Worm (Caenorhabditis elegans) whole organism, early embryonic: Measurements from ENCODE around the gene T04C4.3.

Experiments used
- B0310.2 ChIP-seq: sonication (generic microtip); optimal IDR thresholded peaks from 2 replicates; lab custom pipeline; 2016; ENCODE audit warnings: mild to moderate bottlenecking, missing genetic modification characterization, missing compliant biosample characterization
- F13C5.2 ChIP-seq: sonication (generic microtip); optimal IDR thresholded peaks from 2 replicates; lab custom pipeline; 2017; ENCODE audit warnings: mild to moderate bottlenecking, missing genetic modification characterization, inconsistent platforms, missing compliant biosample characterization
- aly-1 ChIP-seq: sonication (generic microtip); optimal IDR thresholded peaks from 2 replicates; lab custom pipeline; 2016; ENCODE audit warnings: missing genetic modification characterization, missing compliant biosample characterization
- ama-1 ChIP-seq: fragments of 150-350 bp; optimal IDR thresholded peaks from 2 replicates; lab custom pipeline; 2014
- ceh-13 ChIP-seq: fragments of 200-800 bp; sonication (Bioruptor generic); optimal IDR thresholded peaks from 2 replicates; lab custom pipeline; 2018; ENCODE audit warnings: mild to moderate bottlenecking, missing genetic modification characterization, missing compliant biosample characterization
- ceh-36 ChIP-seq: sonication (generic microtip); optimal IDR thresholded peaks from 2 replicates; lab custom pipeline; 2016; ENCODE audit warnings: missing genetic modification characterization, inconsistent platforms, missing compliant biosample characterization
- ets-7 ChIP-seq: sonication (generic microtip); optimal IDR thresholded peaks from 2 replicates; lab custom pipeline; 2016; ENCODE audit warnings: missing genotype, missing genetic modification characterization, missing compliant biosample characterization
- flt-1 ChIP-seq: fragments of 200-800 bp; sonication (Bioruptor generic); IDR thresholded peaks from 2 replicates; pipeline ENCODE4 v1.3.6; 2022; ENCODE audit warnings: missing genetic modification characterization, missing compliant biosample characterization
- hmbx-1 ChIP-seq: sonication (generic microtip); optimal IDR thresholded peaks from 2 replicates; lab custom pipeline; 2016; ENCODE audit warnings: mild to moderate bottlenecking, missing genetic modification characterization, missing compliant biosample characterization
- hmg-4 ChIP-seq: fragments of 200-800 bp; sonication (Bioruptor generic); optimal IDR thresholded peaks from 2 replicates; lab custom pipeline; 2018; ENCODE audit warnings: mild to moderate bottlenecking, missing genetic modification characterization, missing compliant biosample characterization
- hnd-1 ChIP-seq: sonication (generic microtip); optimal IDR thresholded peaks from 2 replicates; lab custom pipeline; 2016; ENCODE audit warnings: missing genetic modification characterization, missing compliant biosample characterization
- pes-1 ChIP-seq: fragments of 200-800 bp; sonication (Bioruptor generic); IDR thresholded peaks from 2 replicates; pipeline ENCODE4 v1.3.6; 2022; ENCODE audit warnings: missing genetic modification reagents, missing genetic modification characterization, missing compliant biosample characterization
- scrt-1 ChIP-seq: fragments of 200-800 bp; sonication (Bioruptor generic); IDR thresholded peaks from 2 replicates; pipeline ENCODE4 v1.3.6; 2022; ENCODE audit warnings: missing genetic modification characterization, missing compliant biosample characterization
- sea-1 ChIP-seq: fragments of 200-800 bp; sonication (Bioruptor generic); conservative IDR thresholded peaks from 2 replicates; pipeline ENCODE4 v1.3.6; 2022; ENCODE audit warnings: missing genetic modification characterization, missing compliant biosample characterization
- tbx-11 ChIP-seq: fragments of 200-800 bp; sonication (Bioruptor generic); IDR thresholded peaks from 2 replicates; pipeline ENCODE4 v1.3.6; 2022; ENCODE audit warnings: missing genetic modification characterization, missing compliant biosample characterization
- tbx-37 ChIP-seq: fragments of 200-800 bp; sonication (Bioruptor generic); conservative IDR thresholded peaks from 2 replicates; pipeline ENCODE4 v1.3.6; 2022; ENCODE audit warnings: missing genetic modification reagents, missing genetic modification characterization, missing compliant biosample characterization
- tra-4 ChIP-seq: sonication (generic microtip); optimal IDR thresholded peaks from 2 replicates; lab custom pipeline; 2017; ENCODE audit warnings: missing genetic modification characterization, missing compliant biosample characterization

T04C4.3 gene

DNA sequence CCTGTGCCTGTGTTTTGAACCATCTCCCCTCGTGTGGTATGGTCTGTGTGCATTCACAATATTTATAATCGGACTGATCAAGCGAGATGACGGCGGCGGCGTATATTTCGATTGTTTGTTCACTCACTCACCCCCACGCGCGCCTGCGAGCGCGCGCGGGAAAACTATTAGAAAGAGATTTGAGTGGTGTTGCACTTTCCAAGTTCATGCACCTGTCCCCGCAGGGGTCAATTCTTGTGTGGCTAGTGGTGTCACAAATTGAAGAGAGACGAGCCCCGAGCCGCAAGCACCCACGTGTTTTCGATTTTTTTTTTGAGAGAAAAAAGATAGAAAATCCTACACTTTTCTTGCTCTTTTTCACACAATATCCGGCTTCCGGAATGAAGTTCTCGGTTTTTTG is 604 bp upstream of the T04C4.3 start:
- TF ChIP-seq F13C5.2 (tag; lab: Kevin White, UChicago) (no peak), pes-1 (GFP tag; lab: Robert Waterston, UW) (peak; percentile 30; the same call in 1 of the 2 replicates), hmg-4 (peak; percentile 54), aly-1 (no peak)

DNA sequence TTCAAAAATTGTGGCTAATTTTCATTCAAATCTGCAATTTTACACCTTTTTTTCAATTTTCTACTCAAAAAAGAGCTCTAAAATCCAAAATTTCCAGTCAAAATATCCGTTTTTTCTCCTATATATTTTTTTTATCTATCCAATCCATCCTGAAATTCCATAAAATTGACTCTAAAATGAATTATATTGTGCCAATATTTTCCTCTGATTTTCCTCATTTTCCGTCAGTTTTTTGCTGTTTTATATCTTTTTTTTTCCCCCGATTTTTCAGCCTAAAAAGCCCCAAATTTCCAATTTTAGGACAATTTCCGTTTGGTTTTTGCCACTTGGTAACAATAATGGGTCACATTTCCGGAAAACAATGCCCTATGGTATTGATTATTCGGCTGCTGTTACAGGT is 17.9 kb downstream of the T04C4.3 start, which contains the start of gene Y71G10AR.4:
Y71G10AR.4 (plus strand) TSS at position 301 of the 400 bp plus-strand sequence.
- TF ChIP-seq hmg-4: no peak
- no peak for TF ChIP-seq ceh-36
- TF ChIP-seq ama-1 (lab: Kevin White, UChicago): no peak
- TF ChIP-seq F13C5.2 (tag; lab: Kevin White, UChicago): no peak
- no peak for TF ChIP-seq pes-1 (GFP tag; lab: Robert Waterston, UW)
- TF ChIP-seq B0310.2 (tag; lab: Kevin White, UChicago): no peak
- TF ChIP-seq hnd-1 (tag; lab: Kevin White, UChicago): no peak

DNA sequence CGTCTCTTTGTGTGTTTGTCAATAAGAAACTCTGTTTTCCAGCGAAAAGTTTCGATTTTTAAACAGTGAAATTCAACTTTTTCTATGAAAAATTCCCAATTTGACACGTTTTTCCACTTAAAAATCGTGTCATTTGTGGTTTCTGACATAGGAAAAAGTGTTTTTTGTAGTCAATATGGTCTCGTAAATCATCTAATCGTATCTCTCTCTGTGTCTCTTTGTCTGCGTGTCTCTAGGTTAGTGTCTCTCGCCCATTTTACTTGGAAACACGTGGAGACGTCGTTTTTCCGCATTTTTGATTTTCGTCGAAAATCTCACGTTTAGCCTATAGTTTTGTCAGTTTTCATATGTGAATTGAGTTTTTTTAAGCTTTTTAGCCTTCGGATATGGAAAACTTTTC is 21.1 kb downstream of the T04C4.3 start:
- no peak for TF ChIP-seq flt-1 (GFP tag; lab: Robert Waterston, UW)
- TF ChIP-seq B0310.2 (tag; lab: Kevin White, UChicago): no peak
- no peak for TF ChIP-seq hmbx-1

DNA sequence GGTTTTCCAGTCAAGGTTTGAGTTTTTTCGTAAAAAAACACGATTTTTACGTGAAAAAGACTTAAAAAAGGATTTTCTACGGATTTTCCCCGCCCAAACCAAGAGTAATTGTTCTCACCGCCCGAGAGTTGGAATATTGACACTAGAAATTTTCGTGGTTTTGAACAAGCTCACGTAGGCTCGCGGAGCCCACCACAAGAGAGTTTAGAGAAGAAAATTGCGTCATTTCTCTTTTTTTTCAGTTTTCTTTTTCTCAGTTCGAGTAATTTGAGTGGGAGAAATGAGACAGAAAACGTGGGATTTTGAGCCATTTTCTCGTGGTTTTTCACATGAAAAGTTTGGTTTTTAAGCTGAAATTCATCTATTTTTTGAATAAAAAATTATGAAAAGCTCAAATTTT is 23.1 kb downstream of the T04C4.3 start:
- TF ChIP-seq aly-1: no peak
- no peak for TF ChIP-seq ets-7 (tag; lab: Kevin White, UChicago)
- no peak for TF ChIP-seq flt-1 (GFP tag; lab: Robert Waterston, UW)
- TF ChIP-seq sea-1: no peak
- no peak for TF ChIP-seq F13C5.2 (tag; lab: Kevin White, UChicago)
- no peak for TF ChIP-seq tbx-11 (GFP tag; lab: Robert Waterston, UW)
- TF ChIP-seq hnd-1 (tag; lab: Kevin White, UChicago): no peak
- no peak for TF ChIP-seq tra-4
- no peak for TF ChIP-seq tbx-37 (GFP tag; lab: Robert Waterston, UW)
- TF ChIP-seq B0310.2 (tag; lab: Kevin White, UChicago): no peak
- no peak for TF ChIP-seq ceh-13
- TF ChIP-seq hmg-4: no peak
- TF ChIP-seq scrt-1 (GFP tag; lab: Robert Waterston, UW): no peak
- no peak for TF ChIP-seq ama-1 (lab: Kevin White, UChicago)
- no peak for TF ChIP-seq ceh-36

DNA sequence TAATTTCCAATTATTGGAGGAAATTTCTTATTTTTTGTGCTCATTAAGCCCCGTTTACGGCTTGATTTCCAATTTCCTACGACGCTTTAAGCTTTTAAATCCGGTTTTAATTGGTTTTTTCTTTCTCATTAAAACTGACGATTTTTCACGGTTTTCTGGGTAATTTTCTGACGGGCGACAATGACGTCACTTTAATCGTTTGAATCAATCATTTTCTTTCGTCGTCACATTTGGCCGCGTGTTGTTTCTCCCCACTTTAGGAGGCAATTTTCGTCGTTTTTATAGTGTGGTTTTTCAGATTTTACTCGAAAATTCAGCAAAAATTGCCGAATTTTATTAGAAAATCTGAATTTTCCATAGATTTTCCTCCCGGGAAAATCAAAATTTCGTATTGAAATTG is 23.6 kb downstream of the T04C4.3 start:
- TF ChIP-seq ama-1 (lab: Kevin White, UChicago) (no peak), hnd-1 (tag; lab: Kevin White, UChicago) (no peak), tbx-37 (GFP tag; lab: Robert Waterston, UW) (no peak), B0310.2 (tag; lab: Kevin White, UChicago) (no peak), hmbx-1 (no peak), ceh-13 (no peak), hmg-4 (no peak), tbx-11 (GFP tag; lab: Robert Waterston, UW) (no peak), ceh-36 (no peak), scrt-1 (GFP tag; lab: Robert Waterston, UW) (no peak), tra-4 (no peak), sea-1 (no peak), ets-7 (tag; lab: Kevin White, UChicago) (no peak), aly-1 (no peak), pes-1 (GFP tag; lab: Robert Waterston, UW) (no peak), flt-1 (GFP tag; lab: Robert Waterston, UW) (no peak), F13C5.2 (tag; lab: Kevin White, UChicago) (no peak)

DNA sequence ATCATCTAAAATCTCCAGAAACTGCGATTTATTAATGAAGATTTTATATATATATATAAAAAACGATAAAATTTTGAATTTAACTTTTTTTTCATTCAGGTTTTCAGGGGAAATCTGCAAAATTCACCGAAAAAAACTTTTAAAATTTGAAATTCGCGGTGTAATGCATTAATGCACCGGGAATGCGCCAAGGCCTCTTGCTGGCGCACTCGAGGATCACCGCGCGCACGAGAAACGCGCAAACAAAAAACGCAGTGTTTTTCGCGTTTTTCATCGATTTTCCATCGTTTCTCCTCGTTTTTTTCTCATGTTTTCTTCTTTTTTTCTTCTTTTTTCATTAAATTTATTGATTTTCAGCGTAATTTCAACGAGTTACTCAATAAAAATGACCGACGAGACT is 39.1 kb downstream of the T04C4.3 start, which contains the start of gene hrpu-2:
hrpu-2 (plus strand) TSS at position 352 of the 400 bp plus-strand sequence.
- no peak for TF ChIP-seq scrt-1 (GFP tag; lab: Robert Waterston, UW)
- peak; percentile 64 for TF ChIP-seq F13C5.2 (tag; lab: Kevin White, UChicago)
- no peak for TF ChIP-seq hmbx-1

DNA sequence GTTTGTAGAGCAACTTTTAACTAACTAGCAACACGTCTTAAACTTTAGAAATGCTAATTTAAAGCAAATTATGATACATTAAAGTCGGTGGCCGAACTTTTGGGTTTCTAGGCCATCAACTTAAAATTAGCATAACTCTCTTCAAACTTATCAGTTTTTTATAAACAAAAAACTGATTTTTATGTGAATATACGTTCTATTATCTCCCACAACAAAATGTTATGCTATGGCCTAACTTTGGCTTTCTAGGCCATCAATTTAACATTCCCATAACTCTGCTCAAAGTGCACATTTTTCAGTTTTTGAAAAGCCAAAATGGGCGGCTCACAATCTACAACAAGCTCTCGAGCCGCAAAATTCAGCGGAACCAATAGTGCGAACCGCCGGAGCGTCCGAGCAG is 41.4 kb downstream of the T04C4.3 start, which contains the start of gene C54E4.1:
C54E4.1 (plus strand) TSS at position 301 of the 400 bp plus-strand sequence.
- TF ChIP-seq ama-1 (lab: Kevin White, UChicago) (no peak), F13C5.2 (tag; lab: Kevin White, UChicago) (no peak)

DNA sequence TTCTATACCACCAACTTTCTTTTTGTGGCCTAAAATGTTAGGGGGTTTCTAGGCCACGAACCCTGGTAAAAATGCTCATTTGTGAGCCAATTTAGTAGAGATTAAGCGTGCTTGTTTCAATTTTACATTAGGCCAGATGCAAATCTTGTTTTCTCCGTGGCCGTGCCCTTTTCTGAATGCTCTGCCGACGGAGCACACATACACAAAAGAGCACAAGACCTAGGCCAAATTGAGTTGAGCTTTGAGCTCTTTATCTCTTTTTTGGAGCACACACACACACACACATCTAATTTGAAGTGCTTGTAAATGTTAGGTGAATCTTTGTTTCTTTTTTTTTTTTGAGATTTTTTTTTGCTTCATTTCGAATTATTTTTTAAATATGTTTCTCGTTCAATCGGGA is 43.8 kb downstream of the T04C4.3 start:
- TF ChIP-seq ceh-13 (no peak), tra-4 (no peak), pes-1 (GFP tag; lab: Robert Waterston, UW) (no peak), tbx-37 (GFP tag; lab: Robert Waterston, UW) (no peak), hmbx-1 (no peak), ceh-36 (no peak), B0310.2 (tag; lab: Kevin White, UChicago) (no peak), F13C5.2 (tag; lab: Kevin White, UChicago) (no peak), tbx-11 (GFP tag; lab: Robert Waterston, UW) (no peak), scrt-1 (GFP tag; lab: Robert Waterston, UW) (no peak), flt-1 (GFP tag; lab: Robert Waterston, UW) (no peak), hnd-1 (tag; lab: Kevin White, UChicago) (no peak), ama-1 (lab: Kevin White, UChicago) (no peak), aly-1 (no peak), ets-7 (tag; lab: Kevin White, UChicago) (no peak), sea-1 (no peak), hmg-4 (no peak)

DNA sequence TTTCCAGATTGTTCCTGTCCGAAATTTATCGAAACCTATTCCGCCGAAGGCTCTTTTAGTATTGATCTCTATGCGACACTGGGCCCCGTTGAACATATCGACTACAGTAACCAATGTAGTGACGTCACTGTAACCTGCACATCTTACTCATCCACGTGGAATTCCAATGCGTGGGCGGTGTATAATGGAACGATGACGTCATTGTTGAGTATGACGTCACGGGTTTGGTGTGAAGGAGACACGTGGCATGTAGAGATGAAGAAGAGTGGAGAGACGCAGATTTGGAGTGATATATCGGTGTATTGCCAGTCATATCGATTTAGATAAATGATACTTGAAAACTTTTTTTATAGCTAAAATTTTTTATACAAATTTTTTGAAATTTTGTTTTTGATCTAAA is 46.3 kb downstream of the T04C4.3 start:
- no peak for TF ChIP-seq hmg-4
- TF ChIP-seq hnd-1 (tag; lab: Kevin White, UChicago): no peak
- TF ChIP-seq tbx-37 (GFP tag; lab: Robert Waterston, UW): no peak
- no peak for TF ChIP-seq ama-1 (lab: Kevin White, UChicago)
- TF ChIP-seq ceh-13: no peak
- TF ChIP-seq pes-1 (GFP tag; lab: Robert Waterston, UW): no peak
- TF ChIP-seq flt-1 (GFP tag; lab: Robert Waterston, UW): no peak
- no peak for TF ChIP-seq ets-7 (tag; lab: Kevin White, UChicago)
- no peak for TF ChIP-seq tra-4
- no peak for TF ChIP-seq hmbx-1
- TF ChIP-seq scrt-1 (GFP tag; lab: Robert Waterston, UW): no peak
- no peak for TF ChIP-seq aly-1
- no peak for TF ChIP-seq ceh-36
